Fruit fly (Drosophila melanogaster): Measurements from ENCODE around the gene CG15196.

The CG15196 gene

dm6 chrX:11425401-11425800 is 15.7 kb downstream of the CG15196 start:
- TF ChIP-seq CG12605 (GFP tag; IDR thresholded peaks at IDR 0.05) (no peak), EcR (GFP tag; optimal IDR thresholded peaks at IDR 0.05) (no peak), CG17806 (tag; optimal IDR thresholded peaks at IDR 0.05) (no peak), Snoo (tag; optimal IDR thresholded peaks at IDR 0.05) (no peak), CG15710 (tag; optimal IDR thresholded peaks at IDR 0.05) (no peak), CG8301 (tag; optimal IDR thresholded peaks at IDR 0.05) (no peak), D1 (tag; optimal IDR thresholded peaks at IDR 0.05) (no peak), rn (GFP tag; IDR thresholded peaks at IDR 0.05) (no peak), CG14655 (GFP tag; optimal IDR thresholded peaks at IDR 0.05) (no peak), CG8159 (tag; optimal IDR thresholded peaks at IDR 0.05) (no peak), CG4496 (GFP tag; IDR thresholded peaks at IDR 0.05) (no peak), CG32121 (GFP tag; IDR thresholded peaks at IDR 0.05) (no peak), CG10348 (GFP tag; IDR thresholded peaks at IDR 0.05) (no peak), CG13204 (GFP tag; optimal IDR thresholded peaks at IDR 0.05) (no peak)

dm6 chrX:11425956-11426598 is 16.3 kb downstream of the CG15196 start:
- TF ChIP-seq CG9948 (tag; optimal IDR thresholded peaks at IDR 0.05) (no peak), CG32121 (GFP tag; IDR thresholded peaks at IDR 0.05) (no peak), CG4496 (GFP tag; IDR thresholded peaks at IDR 0.05) (0 out of 3 replicates have a peak, but pooled peaks have one; percentile 14)

- TF ChIP-seq EcR (GFP tag; optimal IDR thresholded peaks at IDR 0.05) (peak; percentile 62), CG15710 (tag; optimal IDR thresholded peaks at IDR 0.05) (no peak), CG4496 (GFP tag; IDR thresholded peaks at IDR 0.05) (peak; percentile 56; the same call in 1 of the 3 replicates)
Measured at dm6 chrX:11427282-11427689, 17.5 kb downstream of the CG15196 start.

- TF ChIP-seq EcR (GFP tag; optimal IDR thresholded peaks at IDR 0.05) (peak; percentile 48), CG14655 (GFP tag; optimal IDR thresholded peaks at IDR 0.05) (no peak), Pif1A (GFP tag; optimal IDR thresholded peaks at IDR 0.05) (no peak), CG10348 (GFP tag; IDR thresholded peaks at IDR 0.05) (no peak)
Measured at dm6 chrX:11430940-11431339, 21.2 kb downstream of the CG15196 start.

dm6 chrX:11433930-11434329 is 24.2 kb downstream of the CG15196 start:
- TF ChIP-seq EcR (GFP tag; optimal IDR thresholded peaks at IDR 0.05): peak; percentile 95
- TF ChIP-seq fd96Ca (GFP tag; IDR thresholded peaks at IDR 0.05): no peak
- no peak for TF ChIP-seq Snoo (tag; optimal IDR thresholded peaks at IDR 0.05)
- TF ChIP-seq Ets98B (GFP tag; IDR thresholded peaks at IDR 0.05): no peak

dm6 chrX:11439270-11439669 is 29.5 kb downstream of the CG15196 start:
- no peak for TF ChIP-seq rn (GFP tag; IDR thresholded peaks at IDR 0.05)
- no peak for TF ChIP-seq CG12605 (GFP tag; IDR thresholded peaks at IDR 0.05)
- no peak for TF ChIP-seq CG9948 (tag; optimal IDR thresholded peaks at IDR 0.05)
- TF ChIP-seq Ets98B (GFP tag; IDR thresholded peaks at IDR 0.05): no peak
- TF ChIP-seq CG17806 (tag; optimal IDR thresholded peaks at IDR 0.05): no peak
- no peak for TF ChIP-seq Snoo (tag; optimal IDR thresholded peaks at IDR 0.05)
- TF ChIP-seq CG10348 (GFP tag; IDR thresholded peaks at IDR 0.05): no peak
- TF ChIP-seq EcR (GFP tag; optimal IDR thresholded peaks at IDR 0.05): peak; percentile 36

dm6 chrX:11440944-11441343 is 31.2 kb downstream of the CG15196 start:
- no peak for TF ChIP-seq gl (tag; optimal IDR thresholded peaks at IDR 0.05)
- no peak for TF ChIP-seq Pif1A (GFP tag; optimal IDR thresholded peaks at IDR 0.05)
- TF ChIP-seq CG8301 (tag; optimal IDR thresholded peaks at IDR 0.05): no peak
- TF ChIP-seq CG32121 (GFP tag; IDR thresholded peaks at IDR 0.05): no peak
- no peak for TF ChIP-seq CG8159 (tag; optimal IDR thresholded peaks at IDR 0.05)
- TF ChIP-seq CG4496 (GFP tag; IDR thresholded peaks at IDR 0.05): no peak
- TF ChIP-seq Ets98B (GFP tag; IDR thresholded peaks at IDR 0.05): no peak
- no peak for TF ChIP-seq CG34367 (tag; optimal IDR thresholded peaks at IDR 0.05)
- TF ChIP-seq D1 (tag; optimal IDR thresholded peaks at IDR 0.05): no peak
- TF ChIP-seq Pif1B (GFP tag; optimal IDR thresholded peaks at IDR 0.05): no peak
- no peak for TF ChIP-seq CG15710 (tag; optimal IDR thresholded peaks at IDR 0.05)
- no peak for TF ChIP-seq Snoo (tag; optimal IDR thresholded peaks at IDR 0.05)
- TF ChIP-seq CG12605 (GFP tag; IDR thresholded peaks at IDR 0.05): no peak
- TF ChIP-seq fd96Ca (GFP tag; IDR thresholded peaks at IDR 0.05): no peak
- TF ChIP-seq EcR (GFP tag; optimal IDR thresholded peaks at IDR 0.05): no peak
- TF ChIP-seq CG9948 (tag; optimal IDR thresholded peaks at IDR 0.05): no peak
- no peak for TF ChIP-seq CG17806 (tag; optimal IDR thresholded peaks at IDR 0.05)
- TF ChIP-seq rn (GFP tag; IDR thresholded peaks at IDR 0.05): no peak
- TF ChIP-seq CG13204 (GFP tag; optimal IDR thresholded peaks at IDR 0.05): no peak
- no peak for TF ChIP-seq CG10348 (GFP tag; IDR thresholded peaks at IDR 0.05)
